Fruit fly (Drosophila melanogaster): ENCODE measurements around the gene CG32687.

dm6 chrX:10484206-10485112, 2.5 kb downstream of the CG32687 start:
- TF ChIP-seq woc (GFP tag; optimal IDR thresholded peaks at IDR 0.05) (peak; percentile 3), br (GFP tag; optimal IDR thresholded peaks at IDR 0.05) (no peak), psq (GFP tag; optimal IDR thresholded peaks at IDR 0.05) (no peak), h (GFP tag; optimal IDR thresholded peaks at IDR 0.05) (peak; percentile 9), sage (GFP tag; optimal IDR thresholded peaks at IDR 0.05) (no peak), OdsH (GFP tag; optimal IDR thresholded peaks at IDR 0.05) (no peak)

Measured in whole organism, wandering third instar larva.